Worm (Caenorhabditis elegans) whole organism, L3 larva: ENCODE measurements around the gene srh-69.

Experiments used
- R02D3.7 ChIP-seq: fragments of 150-350 bp; optimal IDR thresholded peaks from 2 replicates; lab custom pipeline; 2014; ENCODE audit warnings: missing biosample characterization, missing genetic modification characterization
- ama-1 ChIP-seq: fragments of 150-350 bp; optimal IDR thresholded peaks from 2 replicates; lab custom pipeline; 2018
- fkh-2 ChIP-seq: fragments of 150-350 bp; optimal IDR thresholded peaks from 2 replicates; lab custom pipeline; 2014; ENCODE audit warnings: missing biosample characterization, missing genetic modification reagents, missing genetic modification characterization
- nhr-237 ChIP-seq: fragments of 150-350 bp; optimal IDR thresholded peaks from 2 replicates; lab custom pipeline; 2014; ENCODE audit warnings: missing biosample characterization, missing genetic modification characterization
- nhr-25 ChIP-seq: sonication (generic microtip); optimal IDR thresholded peaks from 2 replicates; lab custom pipeline; 2017; ENCODE audit warnings: missing biosample characterization, missing genetic modification characterization
- nhr-76 ChIP-seq: fragments of 150-350 bp; sonication (generic microtip); optimal IDR thresholded peaks from 5 replicates; lab custom pipeline; 2014; ENCODE audit warnings: missing biosample characterization, missing genetic modification characterization
- snpc-4 ChIP-seq: fragments of 150-350 bp; optimal IDR thresholded peaks from 2 replicates; lab custom pipeline; 2014; ENCODE audit warnings: missing biosample characterization, missing genetic modification characterization
- unc-39 ChIP-seq: sonication (generic microtip); optimal IDR thresholded peaks from 4 replicates; lab custom pipeline; 2017; ENCODE audit warnings: missing biosample characterization, missing genetic modification characterization
- zag-1 ChIP-seq: fragments of 150-350 bp; optimal IDR thresholded peaks from 2 replicates; lab custom pipeline; 2014; ENCODE audit warnings: missing biosample characterization, missing genetic modification characterization

- no peak for TF ChIP-seq nhr-76 (tag; lab: Kevin White, UChicago)
- TF ChIP-seq R02D3.7 (tag; lab: Kevin White, UChicago), result no peak
- TF ChIP-seq fkh-2, result no peak
- no peak for TF ChIP-seq unc-39 (tag; lab: Kevin White, UChicago)
- TF ChIP-seq ama-1 (lab: Kevin White, UChicago), result no peak
- no peak for TF ChIP-seq snpc-4 (tag; lab: Kevin White, UChicago)
- TF ChIP-seq nhr-25 (tag; lab: Kevin White, UChicago), result no peak
- TF ChIP-seq nhr-237, result no peak
- TF ChIP-seq zag-1 (tag; lab: Kevin White, UChicago), result no peak
These were observed 20.4 kb downstream of the srh-69 start for ce11 chrII:12494067-12494477.
